Worm (Caenorhabditis elegans) whole organism, early embryonic: ENCODE measurements around the gene pfkb-1.2.

ENCODE experiments used
- ama-1 ChIP-seq: fragments of 150-350 bp; optimal IDR thresholded peaks from 2 replicates; lab custom pipeline; 2014
- ets-7 ChIP-seq: sonication (generic microtip); optimal IDR thresholded peaks from 2 replicates; lab custom pipeline; 2016; ENCODE audit warnings: missing genotype, missing genetic modification characterization, missing compliant biosample characterization
- hmbx-1 ChIP-seq: sonication (generic microtip); optimal IDR thresholded peaks from 2 replicates; lab custom pipeline; 2016; ENCODE audit warnings: mild to moderate bottlenecking, missing genetic modification characterization, missing compliant biosample characterization
- hnd-1 ChIP-seq: sonication (generic microtip); optimal IDR thresholded peaks from 2 replicates; lab custom pipeline; 2016; ENCODE audit warnings: missing genetic modification characterization, missing compliant biosample characterization
- tbx-11 ChIP-seq: fragments of 200-800 bp; sonication (Bioruptor generic); IDR thresholded peaks from 2 replicates; pipeline ENCODE4 v1.3.6; 2022; ENCODE audit warnings: missing genetic modification characterization, missing compliant biosample characterization
- tra-4 ChIP-seq: sonication (generic microtip); optimal IDR thresholded peaks from 2 replicates; lab custom pipeline; 2017; ENCODE audit warnings: missing genetic modification characterization, missing compliant biosample characterization

- no peak for TF ChIP-seq ets-7
- TF ChIP-seq hmbx-1 (tag; lab: Kevin White, UChicago) = no peak
- no peak for TF ChIP-seq tbx-11
- no peak for TF ChIP-seq hnd-1 (tag; lab: Kevin White, UChicago)
- no peak for TF ChIP-seq ama-1 (lab: Kevin White, UChicago)
- TF ChIP-seq tra-4 (tag; lab: Kevin White, UChicago) = no peak
These were observed 33.5 kb downstream of the pfkb-1.2 start, which contains the start of gene unc-44 for ce11 chrIV:5975202-5975601.
